Fruit fly (Drosophila melanogaster) whole organism, prepupa: ENCODE results near the gene PNUTS.

Source experiments
- CG10669 ChIP-seq: fragments of 200-800 bp; sonication (Bioruptor generic); optimal IDR thresholded peaks from 3 replicates; lab custom pipeline; 2018; ENCODE audit warnings: missing biosample characterization, mild to moderate bottlenecking, missing genetic modification characterization, moderate library complexity
- CG11762 ChIP-seq: fragments of 200-800 bp; sonication (Bioruptor generic); optimal IDR thresholded peaks from 3 replicates; lab custom pipeline; 2016; ENCODE audit warnings: missing biosample characterization, missing genetic modification characterization; ENCODE audit not compliant: insufficient read depth
- CG31627 ChIP-seq: fragments of 200-800 bp; sonication (Bioruptor generic); optimal IDR thresholded peaks from 3 replicates; lab custom pipeline; 2016; ENCODE audit warnings: missing biosample characterization, missing genetic modification characterization
- CG6792 ChIP-seq: fragments of 200-800 bp; sonication (Bioruptor generic); optimal IDR thresholded peaks from 3 replicates; lab custom pipeline; 2016; ENCODE audit warnings: missing biosample characterization, missing genetic modification characterization
- CG8319 ChIP-seq: fragments of 200-800 bp; sonication (Bioruptor generic); optimal IDR thresholded peaks from 3 replicates; lab custom pipeline; 2016; ENCODE audit warnings: missing biosample characterization, missing genetic modification characterization
- Eip93F ChIP-seq: fragments of 200-800 bp; sonication (Bioruptor generic); optimal IDR thresholded peaks from 2 replicates; lab custom pipeline; 2016; ENCODE audit warnings: missing biosample characterization, mild to moderate bottlenecking, missing genetic modification characterization
- Gug ChIP-seq: fragments of 200-800 bp; sonication (Bioruptor generic); IDR thresholded peaks from 2 replicates; pipeline ENCODE4 v1.3.6; 2022; ENCODE audit warnings: missing biosample characterization, missing genetic modification characterization
- OdsH ChIP-seq: fragments of 200-800 bp; sonication (Bioruptor generic); optimal IDR thresholded peaks from 3 replicates; lab custom pipeline; 2016; ENCODE audit warnings: missing biosample characterization, missing genetic modification characterization
- fd85E ChIP-seq: fragments of 200-800 bp; sonication (Bioruptor generic); optimal IDR thresholded peaks from 3 replicates; lab custom pipeline; 2016; ENCODE audit warnings: missing biosample characterization, missing genetic modification characterization
- fkh ChIP-seq: fragments of 200-800 bp; sonication (Bioruptor generic); optimal IDR thresholded peaks from 3 replicates; lab custom pipeline; 2017; ENCODE audit warnings: missing biosample characterization, mild to moderate bottlenecking, missing genetic modification characterization, moderate library complexity
- salr ChIP-seq, 2 experiments: fragments of 200-800 bp; sonication (Bioruptor generic); optimal IDR thresholded peaks; 3 replicates each; lab custom pipeline; 2016 to 2018; ENCODE audit warnings: missing biosample characterization in 2 of 2, missing genetic modification characterization in 2 of 2, mild to moderate bottlenecking in 1 of 2
- svp ChIP-seq: fragments of 200-800 bp; sonication (Bioruptor generic); peaks from one replicate; lab custom pipeline; 2016; ENCODE audit warnings: missing biosample characterization, missing genetic modification characterization

DNA sequence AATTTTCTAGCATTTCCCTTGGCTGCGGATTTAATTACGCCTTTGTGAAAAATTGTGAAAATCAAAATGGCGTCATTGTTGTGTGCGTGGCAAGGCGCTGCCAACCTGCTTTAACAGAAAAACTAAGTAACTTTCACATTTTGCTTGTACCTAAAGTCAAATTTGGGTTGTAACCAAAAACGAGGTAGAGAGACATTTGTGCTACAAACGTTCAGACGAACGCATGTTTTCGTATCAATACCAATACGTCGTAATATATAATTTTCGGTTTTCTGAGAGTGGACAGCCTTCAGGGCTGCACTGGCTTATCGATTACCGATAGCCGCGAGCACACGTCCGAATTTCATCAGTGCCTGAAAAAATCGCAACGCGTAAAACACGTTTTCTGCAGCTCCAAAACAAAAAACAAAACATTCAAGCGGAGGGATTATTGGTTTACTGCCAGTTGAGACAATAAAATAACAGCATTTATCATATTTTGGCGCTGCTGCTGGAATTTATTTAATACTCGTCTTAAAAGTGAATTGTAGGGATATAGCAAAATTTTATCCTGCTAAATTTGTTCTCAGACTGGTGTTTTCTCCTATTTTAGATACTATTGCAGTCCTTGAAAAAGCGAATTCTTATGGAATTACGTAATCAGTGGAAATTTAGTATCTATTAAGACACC is 619 bp downstream of the PNUTS start:
- TF ChIP-seq OdsH (GFP tag; lab: Kevin White, UChicago), result peak; percentile 71
- TF ChIP-seq CG31627, result peak; percentile 85
- peak; percentile 2 to 18 for TF ChIP-seq salr (GFP tag; optimal IDR thresholded peaks at IDR 0.05; lab: Kevin White, UChicago)
- TF ChIP-seq svp (GFP tag; lab: Kevin White, UChicago), result peak; percentile 69
- TF ChIP-seq CG10669 (GFP tag; lab: Kevin White, UChicago), result peak; percentile 25
- peak; percentile 54 for TF ChIP-seq CG11762
- peak; percentile 29; the same call in 1 of the 2 replicates for TF ChIP-seq Gug (GFP tag; lab: Robert Waterston, UW)
- no peak for TF ChIP-seq fkh (GFP tag; lab: Kevin White, UChicago)
- peak; percentile 46 for TF ChIP-seq CG8319 (GFP tag; lab: Kevin White, UChicago)
- TF ChIP-seq fd85E (GFP tag; lab: Kevin White, UChicago), result peak; percentile 44
- TF ChIP-seq Eip93F (GFP tag; lab: Kevin White, UChicago), result no peak
- peak; percentile 69 for TF ChIP-seq CG6792
